Worm (Caenorhabditis elegans) whole organism, L4 larva: ENCODE results near the gene K12D12.4.
A peak's percentile ranks its signal among the peaks of the same experiment; 100 is the strongest.

Source experiments
- F37D6.2 ChIP-seq: sonication (generic microtip); optimal IDR thresholded peaks from 2 replicates; lab custom pipeline; 2016; ENCODE audit warnings: mild to moderate bottlenecking, missing genetic modification characterization, missing compliant biosample characterization
- T26A8.4 ChIP-seq: fragments of 200-800 bp; sonication (Bioruptor generic); IDR thresholded peaks from 2 replicates; pipeline ENCODE4 v1.3.6; 2022; ENCODE audit warnings: missing genetic modification characterization, missing compliant biosample characterization
- Y5F2A.4 ChIP-seq: fragments of 200-800 bp; sonication (Bioruptor generic); optimal IDR thresholded peaks from 2 replicates; lab custom pipeline; 2018; ENCODE audit warnings: mild to moderate bottlenecking, missing genetic modification characterization, missing compliant biosample characterization
- Y75B8A.6 ChIP-seq: fragments of 200-800 bp; sonication (Bioruptor generic); IDR thresholded peaks from 2 replicates; pipeline ENCODE4 v1.3.6; 2022; ENCODE audit warnings: missing genetic modification reagents, missing genetic modification characterization, missing compliant biosample characterization
- ZK337.2 ChIP-seq: fragments of 200-800 bp; sonication (Bioruptor generic); IDR thresholded peaks from 2 replicates; pipeline ENCODE4 v1.3.6; 2022; ENCODE audit warnings: missing genetic modification reagents, missing genetic modification characterization, missing compliant biosample characterization
- aly-2 ChIP-seq: sonication (generic microtip); optimal IDR thresholded peaks from 2 replicates; lab custom pipeline; 2018; ENCODE audit warnings: missing biosample characterization, missing genetic modification characterization
- attf-4 ChIP-seq: sonication (generic microtip); optimal IDR thresholded peaks from 3 replicates; lab custom pipeline; 2017; ENCODE audit warnings: missing biosample characterization, missing genetic modification characterization
- ceh-20 ChIP-seq: fragments of 200-800 bp; sonication (Bioruptor generic); IDR thresholded peaks from 2 replicates; pipeline ENCODE4 v1.3.6; 2022; ENCODE audit warnings: missing genetic modification reagents, missing genetic modification characterization, missing compliant biosample characterization
- ceh-32 ChIP-seq: sonication (generic microtip); optimal IDR thresholded peaks from 2 replicates; lab custom pipeline; 2016; ENCODE audit warnings: mild to moderate bottlenecking, missing genetic modification characterization, missing compliant biosample characterization; ENCODE audit not compliant: poor library complexity
- ceh-44 ChIP-seq: fragments of 200-800 bp; sonication (Bioruptor generic); IDR thresholded peaks from 2 replicates; pipeline ENCODE4 v1.3.6; 2022; ENCODE audit warnings: missing genetic modification reagents, missing genetic modification characterization, missing compliant biosample characterization
- daf-12 ChIP-seq: fragments of 150-350 bp; optimal IDR thresholded peaks from 2 replicates; lab custom pipeline; 2014; ENCODE audit warnings: missing biosample characterization, missing genetic modification reagents, missing genetic modification characterization
- daf-16 ChIP-seq, 3 experiments: sonication (generic microtip); optimal IDR thresholded peaks; 2 replicates each; lab custom pipeline; 2016 to 2017; ENCODE audit warnings: missing genetic modification characterization in 3 of 3, missing genetic modification reagents in 3 of 3, mild to moderate bottlenecking in 2 of 3, missing compliant biosample characterization in 2 of 3, missing biosample characterization in 1 of 3, moderate library complexity in 1 of 3
- daf-19 ChIP-seq: fragments of 200-800 bp; sonication (Bioruptor generic); conservative IDR thresholded peaks from 2 replicates; pipeline ENCODE4 v1.3.6; 2022; ENCODE audit warnings: missing genetic modification characterization, missing compliant biosample characterization
- dpl-1 ChIP-seq: fragments of 150-350 bp; optimal IDR thresholded peaks from 2 replicates; lab custom pipeline; 2014; ENCODE audit warnings: missing biosample characterization, missing genetic modification reagents, missing genetic modification characterization
- dve-1 ChIP-seq: sonication (generic microtip); optimal IDR thresholded peaks from 2 replicates; lab custom pipeline; 2017; ENCODE audit warnings: antibody characterized with exemption, mild to moderate bottlenecking, missing genetic modification characterization, missing compliant biosample characterization; ENCODE audit not compliant: insufficient read depth
- egl-27 ChIP-seq: sonication (generic microtip); optimal IDR thresholded peaks from 3 replicates; lab custom pipeline; 2017; ENCODE audit warnings: missing biosample characterization, missing genetic modification reagents, missing genetic modification characterization
- fkh-10 ChIP-seq: fragments of 150-350 bp; optimal IDR thresholded peaks from 2 replicates; lab custom pipeline; 2014; ENCODE audit warnings: missing biosample characterization, missing genetic modification reagents, missing genetic modification characterization
- hlh-11 ChIP-seq: fragments of 200-800 bp; sonication (Bioruptor generic); optimal IDR thresholded peaks from 2 replicates; lab custom pipeline; 2018; ENCODE audit warnings: mild to moderate bottlenecking, missing genetic modification characterization, missing compliant biosample characterization
- hmg-1.1 ChIP-seq: fragments of 200-800 bp; sonication (Bioruptor generic); IDR thresholded peaks from 2 replicates; pipeline ENCODE4 v1.3.6; 2022; ENCODE audit warnings: missing genetic modification reagents, missing genetic modification characterization, missing compliant biosample characterization
- jun-1 ChIP-seq: fragments of 150-350 bp; optimal IDR thresholded peaks from 2 replicates; lab custom pipeline; 2014; ENCODE audit warnings: missing biosample characterization, missing genetic modification reagents, missing genetic modification characterization
- lin-1 ChIP-seq: fragments of 200-800 bp; sonication (Bioruptor generic); IDR thresholded peaks from 2 replicates; pipeline ENCODE4 v1.3.6; 2022; ENCODE audit warnings: missing genetic modification reagents, missing genetic modification characterization, missing compliant biosample characterization
- lin-39 ChIP-seq: fragments of 150-350 bp; optimal IDR thresholded peaks from 2 replicates; lab custom pipeline; 2014; ENCODE audit warnings: missing biosample characterization, missing genetic modification reagents, missing genetic modification characterization
- lir-3 ChIP-seq: sonication (generic microtip); optimal IDR thresholded peaks from 2 replicates; lab custom pipeline; 2016; ENCODE audit warnings: mild to moderate bottlenecking, missing genetic modification characterization, missing compliant biosample characterization
- madf-9 ChIP-seq: fragments of 200-800 bp; sonication (Bioruptor generic); conservative IDR thresholded peaks from 2 replicates; pipeline ENCODE4 v1.3.6; 2022; ENCODE audit warnings: missing genetic modification reagents, missing genetic modification characterization, missing compliant biosample characterization
- mdt-29 ChIP-seq: fragments of 200-800 bp; sonication (Bioruptor generic); IDR thresholded peaks from 2 replicates; pipeline ENCODE4 v1.3.6; 2022; ENCODE audit warnings: missing genetic modification reagents, missing genetic modification characterization, missing compliant biosample characterization
- nhr-11 ChIP-seq: fragments of 150-350 bp; optimal IDR thresholded peaks from 2 replicates; lab custom pipeline; 2014; ENCODE audit warnings: missing biosample characterization, missing genetic modification characterization
- nhr-111 ChIP-seq: fragments of 200-800 bp; sonication (Bioruptor generic); optimal IDR thresholded peaks from 2 replicates; lab custom pipeline; 2018; ENCODE audit warnings: mild to moderate bottlenecking, missing genetic modification characterization, missing compliant biosample characterization
- nhr-25 ChIP-seq: sonication (generic microtip); optimal IDR thresholded peaks from 2 replicates; lab custom pipeline; 2017; ENCODE audit warnings: missing genetic modification characterization, mild to moderate bottlenecking, missing compliant biosample characterization, antibody characterized with exemption, moderate library complexity, borderline replicate concordance; ENCODE audit not compliant: insufficient read depth
- nhr-41 ChIP-seq: fragments of 200-800 bp; sonication (Bioruptor generic); IDR thresholded peaks from 2 replicates; pipeline ENCODE4 v1.3.6; 2022; ENCODE audit warnings: missing genetic modification reagents, missing genetic modification characterization, missing compliant biosample characterization
- pha-4 ChIP-seq, 2 experiments: fragments of 150-350 bp in 1 of 2; fragments of 200-800 bp in 1 of 2; sonication (Bioruptor generic) in 1 of 2; IDR thresholded peaks in 1 of 2; optimal IDR thresholded peaks in 1 of 2; 2 replicates each; pipeline versions ENCODE4 v1.3.6 to Lab custom; 2014 to 2022; ENCODE audit warnings: missing genetic modification characterization in 2 of 2, missing genetic modification reagents in 2 of 2, missing biosample characterization in 1 of 2, missing compliant biosample characterization in 1 of 2
- php-3 ChIP-seq: fragments of 200-800 bp; sonication (Bioruptor generic); IDR thresholded peaks from 2 replicates; pipeline ENCODE4 v1.3.6; 2022; ENCODE audit warnings: missing genetic modification reagents, missing genetic modification characterization, missing compliant biosample characterization
- pqm-1 ChIP-seq: sonication (generic microtip); optimal IDR thresholded peaks from 2 replicates; lab custom pipeline; 2017; ENCODE audit warnings: missing biosample characterization, missing genetic modification characterization
- rbr-2 ChIP-seq: sonication (generic microtip); optimal IDR thresholded peaks from 2 replicates; lab custom pipeline; 2016; ENCODE audit warnings: missing genotype, missing genetic modification characterization, missing compliant biosample characterization
- saeg-2 ChIP-seq: fragments of 200-800 bp; sonication (Bioruptor generic); IDR thresholded peaks from 2 replicates; pipeline ENCODE4 v1.3.6; 2022; ENCODE audit warnings: missing genetic modification reagents, missing genetic modification characterization, missing compliant biosample characterization
- set-16 ChIP-seq: fragments of 200-800 bp; sonication (Bioruptor generic); IDR thresholded peaks from 2 replicates; pipeline ENCODE4 v1.3.6; 2022; ENCODE audit warnings: missing genetic modification reagents, missing genetic modification characterization, missing compliant biosample characterization
- snpc-4 ChIP-seq: fragments of 150-350 bp; optimal IDR thresholded peaks from 2 replicates; lab custom pipeline; 2014; ENCODE audit warnings: missing biosample characterization, missing genetic modification characterization
- spr-3 ChIP-seq: fragments of 200-800 bp; sonication (Bioruptor generic); optimal IDR thresholded peaks from 2 replicates; lab custom pipeline; 2018; ENCODE audit warnings: mild to moderate bottlenecking, missing genetic modification characterization, missing compliant biosample characterization
- zag-1 ChIP-seq: fragments of 150-350 bp; optimal IDR thresholded peaks from 2 replicates; lab custom pipeline; 2014; ENCODE audit warnings: missing biosample characterization, missing genetic modification characterization
- zfp-2 ChIP-seq: sonication (generic microtip); optimal IDR thresholded peaks from 2 replicates; lab custom pipeline; 2016; ENCODE audit warnings: mild to moderate bottlenecking, missing genetic modification characterization, missing compliant biosample characterization
- zfp-3 ChIP-seq: fragments of 200-800 bp; sonication (Bioruptor generic); conservative IDR thresholded peaks from 2 replicates; pipeline ENCODE4 v1.3.6; 2022; ENCODE audit warnings: missing genetic modification reagents, missing genetic modification characterization, missing compliant biosample characterization
- zip-11 ChIP-seq: fragments of 200-800 bp; sonication (Bioruptor generic); IDR thresholded peaks from 2 replicates; pipeline ENCODE4 v1.3.6; 2022; ENCODE audit warnings: missing genetic modification characterization, missing compliant biosample characterization
- zip-2 ChIP-seq: fragments of 150-350 bp; optimal IDR thresholded peaks from 2 replicates; lab custom pipeline; 2014; ENCODE audit warnings: missing biosample characterization, missing genetic modification characterization
- ztf-7 ChIP-seq: fragments of 150-350 bp; optimal IDR thresholded peaks from 2 replicates; lab custom pipeline; 2014; ENCODE audit warnings: missing biosample characterization, missing genetic modification characterization

Gene K12D12.4

DNA sequence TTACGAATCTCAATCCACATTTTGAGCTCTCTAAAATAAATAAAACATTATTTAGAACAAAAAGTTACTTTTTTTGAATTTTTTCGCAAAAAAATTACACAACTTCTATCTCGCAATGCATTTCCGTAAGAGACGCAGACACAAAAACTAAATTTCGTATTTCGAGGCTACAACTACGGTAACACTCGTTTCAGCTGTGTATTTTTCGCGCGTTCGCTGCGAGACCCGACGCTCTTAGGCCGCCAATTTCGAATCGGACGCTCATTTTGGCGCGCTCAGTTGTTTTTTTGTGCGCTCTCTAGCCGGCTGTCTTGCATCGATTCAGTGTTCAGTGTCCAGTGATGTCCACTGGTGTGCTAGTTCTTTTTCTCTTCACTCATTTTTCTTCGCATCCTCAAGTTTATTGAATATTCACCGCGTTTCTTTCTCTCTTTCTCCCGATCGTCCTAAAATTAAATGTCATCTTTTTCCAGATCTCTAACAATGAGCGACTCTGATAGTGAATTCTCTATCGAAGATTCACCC lies 9.2 kb upstream of the K12D12.4 start, which contains the start of the genes npp-3 and top-2 (continued):
- no peak for TF ChIP-seq egl-27 (tag; lab: Kevin White, UChicago)
- peak; percentile 93 for TF ChIP-seq dve-1 (tag; lab: Kevin White, UChicago)
- peak; percentile 93 for TF ChIP-seq F37D6.2 (tag; lab: Kevin White, UChicago)
- peak; percentile 76 for TF ChIP-seq saeg-2 (GFP tag; lab: Robert Waterston, UW)
- TF ChIP-seq Y5F2A.4 (GFP tag; lab: Kevin White, UChicago), result no peak
- TF ChIP-seq spr-3 (GFP tag; lab: Kevin White, UChicago), result peak; percentile 63
- TF ChIP-seq set-16 (GFP tag; lab: Robert Waterston, UW), result peak; percentile 48; the same call in 1 of the 2 replicates
- TF ChIP-seq mdt-29 (GFP tag; lab: Robert Waterston, UW), result peak; percentile 84
- no peak for TF ChIP-seq daf-12 (tag; lab: Kevin White, UChicago)
- TF ChIP-seq zip-2 (tag; lab: Kevin White, UChicago), result peak; percentile 64
- peak; percentile 99 for TF ChIP-seq nhr-11 (tag; lab: Kevin White, UChicago)
- 0 out of 2 replicates have a peak, but pooled peaks have one; percentile 10 for TF ChIP-seq php-3 (GFP tag; lab: Robert Waterston, UW)

DNA sequence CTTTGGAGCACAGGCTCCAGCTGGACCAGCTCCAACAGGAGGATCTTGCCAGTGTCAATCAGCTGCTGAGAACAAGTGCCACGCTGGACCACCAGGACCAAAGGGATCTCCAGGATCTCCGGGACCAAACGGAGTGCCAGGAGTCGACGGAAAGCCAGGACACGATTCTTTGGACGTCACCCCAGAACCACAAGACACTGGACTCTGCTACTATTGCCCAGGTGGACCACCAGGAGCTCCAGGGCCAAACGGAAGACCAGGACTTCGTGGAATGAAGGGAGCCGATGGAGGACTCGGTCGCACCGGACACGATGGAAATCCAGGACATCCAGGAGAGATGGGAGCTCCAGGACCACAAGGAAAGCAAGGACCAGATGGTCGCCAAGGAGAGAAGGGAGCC lies 3.3 kb upstream of the K12D12.4 start:
- TF ChIP-seq set-16 (GFP tag; lab: Robert Waterston, UW) (peak; percentile 78), pha-4 (GFP tag; IDR thresholded peaks at IDR 0.05; lab: Robert Waterston, UW) (no peak), pha-4 (tag; optimal IDR thresholded peaks at IDR 0.05; lab: Kevin White, UChicago) (no peak)

DNA sequence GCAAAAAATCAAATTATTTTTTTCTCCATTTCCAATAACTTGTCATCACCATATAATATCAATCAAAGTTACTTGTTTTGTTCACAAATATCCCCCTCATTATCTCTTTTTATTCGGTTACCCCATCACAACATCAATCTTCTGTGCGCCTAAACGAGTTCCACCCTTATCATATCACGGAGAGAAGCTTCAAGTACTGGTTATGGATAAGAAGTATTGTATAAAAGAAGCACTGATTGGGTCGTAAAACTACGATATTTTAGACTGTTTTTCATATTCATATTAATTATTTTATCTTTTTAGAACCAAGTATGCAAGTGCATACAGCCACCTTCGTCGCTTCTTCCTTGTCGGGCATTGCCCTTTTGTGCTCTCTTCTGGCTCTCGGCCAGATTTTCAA lies 2.7 kb upstream of the K12D12.4 start, which contains the start of gene col-84:
col-84 (plus strand) TSS at position 301 of the 400 bp plus-strand sequence.
- TF ChIP-seq ztf-7 (tag; lab: Kevin White, UChicago) (no peak), ceh-44 (GFP tag; lab: Robert Waterston, UW) (no peak), hlh-11 (tag; lab: Kevin White, UChicago) (no peak), aly-2 (no peak), fkh-10 (GFP tag; lab: Kevin White, UChicago) (no peak), lin-1 (GFP tag; lab: Robert Waterston, UW) (no peak), ceh-32 (tag; lab: Kevin White, UChicago) (no peak), saeg-2 (GFP tag; lab: Robert Waterston, UW) (no peak), nhr-41 (no peak), ceh-20 (GFP tag; lab: Robert Waterston, UW) (no peak), dpl-1 (GFP tag; lab: Kevin White, UChicago) (no peak), ZK337.2 (GFP tag; lab: Robert Waterston, UW) (no peak), lin-39 (no peak)
- TF ChIP-seq, all 104 proteins: peak for 0

DNA sequence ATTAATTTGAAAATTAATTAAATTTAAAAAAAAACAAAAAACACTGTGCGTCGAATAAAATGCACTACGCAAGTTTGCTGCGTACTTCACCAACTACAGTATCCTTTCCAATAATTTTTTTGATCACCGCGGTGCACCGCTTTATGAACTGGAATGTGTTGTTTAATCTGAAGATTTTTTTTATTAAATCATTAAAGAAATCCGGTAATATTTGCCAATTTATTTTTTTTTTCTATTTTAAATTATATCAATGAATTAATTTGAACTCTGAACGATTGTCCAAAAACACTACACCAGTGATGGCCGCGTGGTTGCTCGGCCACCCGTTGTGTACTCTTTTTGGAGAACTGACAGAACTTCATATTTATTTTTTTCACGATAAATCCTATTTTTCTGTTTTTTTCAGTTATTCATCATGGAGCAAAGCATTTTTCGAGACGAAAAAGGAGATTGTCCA lies 4.9 kb downstream of the K12D12.4 start, which contains the start of gene K12D12.5:
K12D12.5 (plus strand) TSS at position 407 of the 457 bp plus-strand sequence.
- TF ChIP-seq daf-16 (GFP tag; optimal IDR thresholded peaks at IDR 0.05; lab: Kevin White, UChicago) (no peak), daf-16 (tag; optimal IDR thresholded peaks at IDR 0.05; lab: Kevin White, UChicago) (no peak), lir-3 (tag; lab: Kevin White, UChicago) (no peak), zip-11 (GFP tag; lab: Robert Waterston, UW) (no peak), nhr-25 (tag; lab: Kevin White, UChicago) (no peak), T26A8.4 (GFP tag; lab: Robert Waterston, UW) (no peak), snpc-4 (no peak), daf-19 (no peak), madf-9 (GFP tag; lab: Robert Waterston, UW) (no peak), set-16 (GFP tag; lab: Robert Waterston, UW) (no peak), zfp-3 (GFP tag; lab: Robert Waterston, UW) (no peak), zfp-2 (tag; lab: Kevin White, UChicago) (no peak), dpl-1 (GFP tag; lab: Kevin White, UChicago) (no peak), fkh-10 (GFP tag; lab: Kevin White, UChicago) (no peak), nhr-111 (GFP tag; lab: Kevin White, UChicago) (no peak), rbr-2 (no peak), Y75B8A.6 (no peak), jun-1 (tag; lab: Kevin White, UChicago) (no peak), spr-3 (GFP tag; lab: Kevin White, UChicago) (no peak), pqm-1 (tag; lab: Kevin White, UChicago) (no peak), attf-4 (tag; lab: Kevin White, UChicago) (no peak), hmg-1.1 (GFP tag; lab: Robert Waterston, UW) (no peak), zag-1 (no peak)
